Worm (Caenorhabditis elegans): ENCODE data around the gene ssp-10.

DNA sequence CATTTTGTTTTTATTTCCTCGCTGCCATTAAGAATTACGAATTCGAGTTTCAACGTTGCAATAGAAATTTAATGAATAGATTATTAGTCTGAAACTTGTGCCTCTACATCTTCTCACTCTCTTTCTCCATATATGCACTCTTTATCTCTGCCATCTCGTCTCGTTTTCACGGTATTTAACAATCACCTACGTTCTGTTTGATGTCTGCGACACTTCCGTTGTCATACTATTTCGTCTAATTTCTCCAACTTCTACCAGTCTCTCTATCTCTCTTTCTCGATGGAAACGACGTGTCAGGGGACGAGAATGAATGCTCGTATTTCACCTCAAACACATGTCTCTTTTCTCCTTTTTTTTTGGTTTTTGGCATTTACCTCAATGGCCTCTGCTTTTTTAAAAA lies 23.0 kb upstream of the ssp-10 start:
- TF ChIP-seq lin-39 (tag; optimal IDR thresholded peaks at IDR 0.05) (no peak), ZK337.2 (GFP tag; IDR thresholded peaks at IDR 0.05) (no peak)

Data from whole organism, L4 larva.